Fruit fly (Drosophila melanogaster) whole organism, embryonic: Measurements from ENCODE around the gene dyw.

Experiments used
- Abd-B ChIP-seq: fragments of 200-800 bp; sonication (Bioruptor generic); optimal IDR thresholded peaks from 2 replicates; lab custom pipeline; 2018; ENCODE audit warnings: missing biosample characterization, mild to moderate bottlenecking, missing genetic modification characterization, moderate library complexity
- CG10274 ChIP-seq: fragments of 200-800 bp; sonication (Bioruptor generic); optimal IDR thresholded peaks from 3 replicates; lab custom pipeline; 2017; ENCODE audit warnings: missing biosample characterization, mild to moderate bottlenecking, missing genetic modification characterization
- CG11560 ChIP-seq: fragments of 200-800 bp; sonication (Bioruptor generic); IDR thresholded peaks from 3 replicates; pipeline ENCODE4 v1.3.6; 2022; ENCODE audit warnings: missing biosample characterization, missing genetic modification characterization
- CG11723 ChIP-seq: fragments of 200-800 bp; sonication (Bioruptor generic); optimal IDR thresholded peaks from 2 replicates; lab custom pipeline; 2017; ENCODE audit warnings: missing biosample characterization, mild to moderate bottlenecking, missing genetic modification characterization
- CG13775 ChIP-seq: fragments of 200-800 bp; sonication (Bioruptor generic); optimal IDR thresholded peaks from 3 replicates; lab custom pipeline; 2017; ENCODE audit warnings: missing biosample characterization, mild to moderate bottlenecking, missing genetic modification characterization
- CG14710 ChIP-seq: fragments of 200-800 bp; sonication (Bioruptor generic); optimal IDR thresholded peaks from 3 replicates; lab custom pipeline; 2019; ENCODE audit warnings: missing biosample characterization, mild to moderate bottlenecking, missing genetic modification characterization, moderate library complexity
- CG14965 ChIP-seq: fragments of 200-800 bp; sonication (Bioruptor generic); optimal IDR thresholded peaks from 2 replicates; lab custom pipeline; 2016; ENCODE audit warnings: missing biosample characterization, missing genetic modification characterization, borderline replicate concordance
- CG16813 ChIP-seq: fragments of 200-800 bp; sonication (Bioruptor generic); IDR thresholded peaks from 3 replicates; pipeline ENCODE4 v1.3.6; 2022; ENCODE audit warnings: missing biosample characterization, missing genetic modification characterization; ENCODE audit not compliant: partially characterized antibody
- CG1832 ChIP-seq: fragments of 200-800 bp; sonication (Bioruptor generic); optimal IDR thresholded peaks from 2 replicates; lab custom pipeline; 2017; ENCODE audit warnings: missing biosample characterization, mild to moderate bottlenecking, missing genetic modification characterization, inconsistent platforms
- CG2116 ChIP-seq: fragments of 200-800 bp; sonication (Bioruptor generic); optimal IDR thresholded peaks from 3 replicates; lab custom pipeline; 2018; ENCODE audit warnings: missing biosample characterization, mild to moderate bottlenecking, missing genetic modification characterization
- CG31441 ChIP-seq: fragments of 200-800 bp; sonication (Bioruptor generic); IDR thresholded peaks from 2 replicates; pipeline ENCODE4 v1.3.6; 2022; ENCODE audit warnings: missing biosample characterization, missing genetic modification characterization
- CG3281 ChIP-seq: fragments of 200-800 bp; sonication (Bioruptor generic); optimal IDR thresholded peaks from 3 replicates; lab custom pipeline; 2017; ENCODE audit warnings: missing biosample characterization, mild to moderate bottlenecking, missing genetic modification characterization
- CG3726 ChIP-seq: fragments of 200-800 bp; sonication (Bioruptor generic); IDR thresholded peaks from 3 replicates; pipeline ENCODE4, ENCODE4 v1.3.6; 2022; ENCODE audit warnings: missing biosample characterization, missing genetic modification characterization
- CG3995 ChIP-seq: fragments of 200-800 bp; sonication (Bioruptor generic); optimal IDR thresholded peaks from 3 replicates; lab custom pipeline; 2016; ENCODE audit warnings: missing biosample characterization, missing genetic modification characterization
- CG4328 ChIP-seq: fragments of 200-800 bp; sonication (Bioruptor generic); optimal IDR thresholded peaks from 3 replicates; lab custom pipeline; 2017; ENCODE audit warnings: missing biosample characterization, missing genetic modification reagents, missing genetic modification characterization
- CG7987 ChIP-seq: fragments of 200-800 bp; sonication (Bioruptor generic); optimal IDR thresholded peaks from 2 replicates; lab custom pipeline; 2018; ENCODE audit warnings: missing biosample characterization, mild to moderate bottlenecking, missing genetic modification characterization, moderate library complexity
- CG8765 ChIP-seq: fragments of 200-800 bp; sonication (Bioruptor generic); IDR thresholded peaks from 2 replicates; pipeline ENCODE4 v1.3.6; 2022; ENCODE audit warnings: missing biosample characterization, missing genetic modification characterization
- CG8924 ChIP-seq: fragments of 200-800 bp; optimal IDR thresholded peaks from 3 replicates; lab custom pipeline; 2019; ENCODE audit warnings: missing biosample characterization, mild to moderate bottlenecking, missing genetic modification characterization, moderate library complexity
- CHES-1-like ChIP-seq: fragments of 200-800 bp; sonication (Bioruptor generic); optimal IDR thresholded peaks from 2 replicates; lab custom pipeline; 2016; ENCODE audit warnings: missing biosample characterization, missing genetic modification characterization
- Chrac-16 ChIP-seq: fragments of 200-800 bp; sonication (Bioruptor generic); optimal IDR thresholded peaks from 3 replicates; lab custom pipeline; 2016; ENCODE audit warnings: missing biosample characterization, missing genetic modification characterization
- Dref ChIP-seq: fragments of 200-800 bp; sonication (Bioruptor generic); IDR thresholded peaks from 2 replicates; pipeline ENCODE4 v1.3.6; 2022; ENCODE audit warnings: missing biosample characterization, missing genetic modification characterization
- Ets65A ChIP-seq: fragments of 200-800 bp; sonication (Bioruptor generic); peaks from one replicate; lab custom pipeline; 2016; ENCODE audit warnings: missing biosample characterization, missing genetic modification characterization
- Fer2 ChIP-seq: fragments of 200-800 bp; sonication (Bioruptor generic); optimal IDR thresholded peaks from 2 replicates; lab custom pipeline; 2018; ENCODE audit warnings: missing biosample characterization, mild to moderate bottlenecking, missing genetic modification characterization, moderate library complexity
- MESR4 ChIP-seq: fragments of 200-800 bp; sonication (Bioruptor generic); optimal IDR thresholded peaks from 2 replicates; lab custom pipeline; 2018; ENCODE audit warnings: missing biosample characterization, mild to moderate bottlenecking, missing genetic modification characterization, moderate library complexity
- NC2β ChIP-seq: fragments of 200-800 bp; sonication (Bioruptor generic); optimal IDR thresholded peaks from 2 replicates; lab custom pipeline; 2016; ENCODE audit warnings: missing biosample characterization, missing genetic modification characterization
- Scr ChIP-seq: fragments of 200-800 bp; sonication (Bioruptor generic); IDR thresholded peaks from 2 replicates; pipeline ENCODE4 v1.3.6; 2022; ENCODE audit warnings: missing biosample characterization, missing genetic modification characterization; ENCODE audit not compliant: partially characterized antibody
- Side ChIP-seq: fragments of 200-800 bp; sonication (Bioruptor generic); optimal IDR thresholded peaks from 2 replicates; lab custom pipeline; 2016; ENCODE audit warnings: missing biosample characterization, missing genetic modification characterization
- Sry-δ ChIP-seq: fragments of 200-800 bp; sonication (Bioruptor generic); optimal IDR thresholded peaks from 2 replicates; lab custom pipeline; 2016; ENCODE audit warnings: missing biosample characterization, missing genetic modification characterization
- Ssrp ChIP-seq: fragments of 200-800 bp; sonication (Bioruptor generic); optimal IDR thresholded peaks from 2 replicates; lab custom pipeline; 2018; ENCODE audit warnings: missing biosample characterization, mild to moderate bottlenecking, missing genetic modification characterization, moderate library complexity
- amos ChIP-seq: fragments of 200-800 bp; sonication (Bioruptor generic); IDR thresholded peaks from 2 replicates; pipeline ENCODE4 v1.3.6; 2022; ENCODE audit warnings: missing biosample characterization, missing genetic modification characterization; ENCODE audit not compliant: partially characterized antibody
- ash1 ChIP-seq: fragments of 200-800 bp; sonication (Bioruptor generic); optimal IDR thresholded peaks from 2 replicates; lab custom pipeline; 2018; ENCODE audit warnings: missing biosample characterization, mild to moderate bottlenecking, missing genetic modification characterization
- ato ChIP-seq: fragments of 200-800 bp; sonication (Bioruptor generic); IDR thresholded peaks from 2 replicates; pipeline ENCODE4 v1.3.6; 2022; ENCODE audit warnings: missing biosample characterization, missing genetic modification characterization; ENCODE audit not compliant: partially characterized antibody
- bowl ChIP-seq: fragments of 200-800 bp; sonication (Bioruptor generic); IDR thresholded peaks from 2 replicates; pipeline ENCODE4 v1.3.6; 2022; ENCODE audit warnings: missing biosample characterization, missing genetic modification characterization
- crp ChIP-seq, 2 experiments: fragments of 200-800 bp; sonication (Bioruptor generic); optimal IDR thresholded peaks; 2 replicates in 1 of 2; 3 replicates in 1 of 2; lab custom pipeline; 2017; ENCODE audit warnings: missing biosample characterization in 2 of 2, missing genetic modification characterization in 2 of 2, mild to moderate bottlenecking in 1 of 2, moderate library complexity in 1 of 2
- ewg ChIP-seq: fragments of 200-800 bp; sonication (Bioruptor generic); optimal IDR thresholded peaks from 3 replicates; lab custom pipeline; 2017; ENCODE audit warnings: mild to moderate bottlenecking, missing biosample characterization, missing genetic modification reagents, missing genetic modification characterization
- fu2 ChIP-seq: fragments of 200-800 bp; sonication (Bioruptor generic); optimal IDR thresholded peaks from 2 replicates; lab custom pipeline; 2016; ENCODE audit warnings: missing biosample characterization, missing genetic modification characterization
- gfzf ChIP-seq: fragments of 200-800 bp; sonication (Bioruptor generic); optimal IDR thresholded peaks from 2 replicates; lab custom pipeline; 2016; ENCODE audit warnings: missing biosample characterization, mild to moderate bottlenecking, missing genetic modification characterization, moderate library complexity
- hb ChIP-seq: fragments of 200-800 bp; sonication (Bioruptor generic); IDR thresholded peaks from 3 replicates; pipeline ENCODE4 v1.3.6; 2022; ENCODE audit warnings: missing biosample characterization, missing genetic modification characterization; ENCODE audit not compliant: partially characterized antibody
- hkb ChIP-seq, 2 experiments: fragments of 200-800 bp in 1 of 2; fragments of >200 bp in 1 of 2; sonication (Bioruptor generic) in 1 of 2; IDR thresholded peaks in 1 of 2; optimal IDR thresholded peaks in 1 of 2; 2 replicates each; pipeline versions ENCODE4 v1.3.6 to Lab custom; 2017 to 2022; ENCODE audit warnings: missing biosample characterization in 1 of 2, missing genetic modification characterization in 1 of 2
- lola ChIP-seq, 3 experiments: fragments of >200 bp in 2 of 3; fragments of 200-800 bp in 1 of 3; sonication (Bioruptor generic) in 1 of 3; optimal IDR thresholded peaks; 2 replicates each; lab custom pipeline; 2017 to 2019; ENCODE audit warnings: missing biosample characterization in 3 of 3, missing genetic modification characterization in 3 of 3, mild to moderate bottlenecking in 1 of 3, moderate library complexity in 1 of 3
- lov ChIP-seq, 2 experiments: fragments of 200-800 bp in 1 of 2; fragments of >200 bp in 1 of 2; sonication (Bioruptor generic) in 1 of 2; IDR thresholded peaks in 1 of 2; optimal IDR thresholded peaks in 1 of 2; 2 replicates in 1 of 2; 3 replicates in 1 of 2; pipeline versions ENCODE4 v1.3.6 to Lab custom; 2017 to 2022; ENCODE audit warnings: missing biosample characterization in 1 of 2, missing genetic modification characterization in 1 of 2
- pfk ChIP-seq: fragments of 200-800 bp; sonication (Bioruptor generic); optimal IDR thresholded peaks from 2 replicates; lab custom pipeline; 2018; ENCODE audit warnings: missing biosample characterization, mild to moderate bottlenecking, missing genetic modification characterization, moderate library complexity
- phol ChIP-seq: fragments of 200-800 bp; sonication (Bioruptor generic); optimal IDR thresholded peaks from 3 replicates; lab custom pipeline; 2018; ENCODE audit warnings: missing biosample characterization, mild to moderate bottlenecking, missing genetic modification characterization, moderate library complexity
- pita ChIP-seq: fragments of 200-800 bp; sonication (Bioruptor generic); optimal IDR thresholded peaks from 2 replicates; lab custom pipeline; 2017; ENCODE audit warnings: missing biosample characterization, mild to moderate bottlenecking, missing genetic modification characterization
- pnt ChIP-seq: fragments of 200-800 bp; sonication (Bioruptor generic); optimal IDR thresholded peaks from 3 replicates; lab custom pipeline; 2016; ENCODE audit warnings: missing biosample characterization, missing genetic modification characterization
- so ChIP-seq: fragments of 200-800 bp; sonication (Bioruptor generic); IDR thresholded peaks from 3 replicates; pipeline ENCODE4 v1.3.6; 2022; ENCODE audit warnings: missing biosample characterization, missing genetic modification characterization
- ssp ChIP-seq: fragments of 200-800 bp; sonication (Bioruptor generic); IDR thresholded peaks from 2 replicates; pipeline ENCODE4 v1.3.6; 2022; ENCODE audit warnings: missing biosample characterization, missing genetic modification characterization
- tna ChIP-seq: fragments of 200-800 bp; sonication (Bioruptor generic); IDR thresholded peaks from 2 replicates; pipeline ENCODE4 v1.3.6; 2022; ENCODE audit warnings: missing biosample characterization, missing genetic modification characterization; ENCODE audit not compliant: partially characterized antibody
- unc-4 ChIP-seq: fragments of 200-800 bp; sonication (Bioruptor generic); IDR thresholded peaks from 2 replicates; pipeline ENCODE4 v1.3.6; 2022; ENCODE audit warnings: missing biosample characterization, missing genetic modification characterization; ENCODE audit not compliant: partially characterized antibody

dyw gene

dm6 chrX:2727506-2727905 lies 33.8 kb upstream of the dyw start, which contains the start of gene dwg (continued):
- TF ChIP-seq hkb (optimal IDR thresholded peaks at IDR 0.05; lab: Kevin White, UChicago) (no peak), hkb (GFP tag; IDR thresholded peaks at IDR 0.05; lab: Robert Waterston, UW) (no peak), ewg (GFP tag; lab: Kevin White, UChicago) (no peak), CG8765 (GFP tag; lab: Robert Waterston, UW) (no peak), CG14710 (tag; lab: Kevin White, UChicago) (no peak), CG1832 (no peak), CG3281 (no peak), CG16813 (GFP tag; lab: Robert Waterston, UW) (peak; percentile 72), pnt (GFP tag; lab: Kevin White, UChicago) (no peak), CHES-1-like (GFP tag; lab: Kevin White, UChicago) (no peak), lola (GFP tag; optimal IDR thresholded peaks at IDR 0.05; lab: Kevin White, UChicago) (no peak), Dref (GFP tag; lab: Robert Waterston, UW) (peak; percentile 76), unc-4 (GFP tag; lab: Robert Waterston, UW) (peak; percentile 87), CG11723 (GFP tag; lab: Kevin White, UChicago) (no peak), CG2116 (GFP tag; lab: Kevin White, UChicago) (peak; percentile 38), pita (GFP tag; lab: Kevin White, UChicago) (no peak), CG3726 (GFP tag; lab: Robert Waterston, UW) (no peak), Scr (GFP tag; lab: Robert Waterston, UW) (peak; percentile 82), CG31441 (no peak), pfk (GFP tag; lab: Kevin White, UChicago) (no peak), CG3995 (GFP tag; lab: Kevin White, UChicago) (peak; percentile 67), NC2β (GFP tag; lab: Kevin White, UChicago) (no peak), Abd-B (GFP tag; lab: Kevin White, UChicago) (peak; percentile 38), gfzf (GFP tag; lab: Kevin White, UChicago) (peak; percentile 28), CG8924 (tag; lab: Kevin White, UChicago) (no peak), crp (GFP tag; optimal IDR thresholded peaks at IDR 0.05; lab: Kevin White, UChicago) (peak in 1 of 2 experiments; percentile 32), lov (optimal IDR thresholded peaks at IDR 0.05; lab: Kevin White, UChicago) (no peak), lov (GFP tag; IDR thresholded peaks at IDR 0.05; lab: Robert Waterston, UW) (no peak), Sry-δ (GFP tag; lab: Kevin White, UChicago) (peak; percentile 79), Fer2 (tag; lab: Kevin White, UChicago) (no peak), hb (GFP tag; lab: Robert Waterston, UW) (peak; percentile 69), so (GFP tag; lab: Robert Waterston, UW) (no peak), Side (GFP tag; lab: Kevin White, UChicago) (no peak), Chrac-16 (GFP tag; lab: Kevin White, UChicago) (no peak), ssp (GFP tag; lab: Robert Waterston, UW) (no peak), Ets65A (GFP tag; lab: Kevin White, UChicago) (no peak), CG13775 (GFP tag; lab: Kevin White, UChicago) (no peak), CG14965 (no peak), ash1 (no peak), Ssrp (tag; lab: Kevin White, UChicago) (no peak), tna (GFP tag; lab: Robert Waterston, UW) (peak; percentile 62), phol (tag; lab: Kevin White, UChicago) (no peak), fu2 (no peak), CG11560 (tag; lab: Robert Waterston, UW) (no peak), MESR4 (GFP tag; lab: Kevin White, UChicago) (peak; percentile 66), CG7987 (GFP tag; lab: Kevin White, UChicago) (no peak), amos (GFP tag; lab: Robert Waterston, UW) (peak; percentile 89), ato (peak; percentile 68), CG4328 (GFP tag; lab: Kevin White, UChicago) (no peak), bowl (GFP tag; lab: Robert Waterston, UW) (no peak), CG10274 (no peak)
